Fruit fly (Drosophila melanogaster) whole organism, embryonic: Measurements from ENCODE around the gene Cyp4d1.

Experiments
- Bteb2 ChIP-seq: fragments of 200-800 bp; sonication (Bioruptor generic); optimal IDR thresholded peaks from 2 replicates; lab custom pipeline; 2016; ENCODE audit warnings: missing biosample characterization, missing genetic modification characterization
- CG1024 ChIP-seq: fragments of 200-800 bp; sonication (Bioruptor generic); IDR thresholded peaks from 2 replicates; pipeline ENCODE4 v1.3.6; 2022; ENCODE audit warnings: missing biosample characterization, missing genetic modification characterization
- CG11085 ChIP-seq: fragments of 200-800 bp; sonication (Bioruptor generic); IDR thresholded peaks from 2 replicates; pipeline ENCODE4 v1.3.6; 2022; ENCODE audit warnings: missing biosample characterization, missing genetic modification characterization
- CG12071 ChIP-seq: fragments of 200-800 bp; sonication (Bioruptor generic); optimal IDR thresholded peaks from 3 replicates; lab custom pipeline; 2018; ENCODE audit warnings: missing biosample characterization, mild to moderate bottlenecking, missing genetic modification characterization
- CG12155 ChIP-seq: fragments of 200-800 bp; sonication (Bioruptor generic); optimal IDR thresholded peaks from 3 replicates; lab custom pipeline; 2016; ENCODE audit warnings: missing biosample characterization, missing genetic modification characterization
- CG12219 ChIP-seq: fragments of 200-800 bp; sonication (Bioruptor generic); optimal IDR thresholded peaks from 3 replicates; lab custom pipeline; 2018; ENCODE audit warnings: missing biosample characterization, mild to moderate bottlenecking, missing genetic modification characterization
- CG13624 ChIP-seq: fragments of 200-800 bp; sonication (Bioruptor generic); optimal IDR thresholded peaks from 2 replicates; lab custom pipeline; 2016; ENCODE audit warnings: missing biosample characterization, missing genetic modification characterization
- CG15073 ChIP-seq: fragments of 200-800 bp; sonication (Bioruptor generic); optimal IDR thresholded peaks from 2 replicates; lab custom pipeline; 2016; ENCODE audit warnings: missing biosample characterization, missing genetic modification characterization
- CG16779 ChIP-seq: fragments of 200-800 bp; sonication (Bioruptor generic); IDR thresholded peaks from 2 replicates; pipeline ENCODE4 v1.3.6; 2022; ENCODE audit warnings: missing biosample characterization, missing genetic modification characterization
- CG16813 ChIP-seq: fragments of 200-800 bp; sonication (Bioruptor generic); IDR thresholded peaks from 3 replicates; pipeline ENCODE4 v1.3.6; 2022; ENCODE audit warnings: missing biosample characterization, missing genetic modification characterization; ENCODE audit not compliant: partially characterized antibody
- CG16815 ChIP-seq: fragments of 200-800 bp; sonication (Bioruptor generic); optimal IDR thresholded peaks from 3 replicates; lab custom pipeline; 2017; ENCODE audit warnings: missing biosample characterization, mild to moderate bottlenecking, missing genetic modification characterization
- CG16863 ChIP-seq: fragments of 200-800 bp; sonication (Bioruptor generic); optimal IDR thresholded peaks from 3 replicates; lab custom pipeline; 2016; ENCODE audit warnings: missing biosample characterization, missing genetic modification characterization
- CG18476 ChIP-seq: fragments of 200-800 bp; sonication (Bioruptor generic); optimal IDR thresholded peaks from 2 replicates; lab custom pipeline; 2016; ENCODE audit warnings: missing biosample characterization, mild to moderate bottlenecking, missing genetic modification characterization
- CG31224 ChIP-seq: fragments of 200-800 bp; sonication (Bioruptor generic); IDR thresholded peaks from 2 replicates; pipeline ENCODE4 v1.3.6; 2022; ENCODE audit warnings: missing biosample characterization, missing genetic modification characterization
- CG31365 ChIP-seq: fragments of 200-800 bp; sonication (Bioruptor generic); optimal IDR thresholded peaks from 2 replicates; lab custom pipeline; 2018; ENCODE audit warnings: missing biosample characterization, mild to moderate bottlenecking, missing genetic modification characterization
- CG3995 ChIP-seq: fragments of 200-800 bp; sonication (Bioruptor generic); optimal IDR thresholded peaks from 3 replicates; lab custom pipeline; 2016; ENCODE audit warnings: missing biosample characterization, missing genetic modification characterization
- CG4854 ChIP-seq: fragments of 200-800 bp; sonication (Bioruptor generic); optimal IDR thresholded peaks from 2 replicates; lab custom pipeline; 2016; ENCODE audit warnings: missing biosample characterization, missing genetic modification characterization, inconsistent platforms
- CG6791 ChIP-seq: fragments of 200-800 bp; sonication (Bioruptor generic); IDR thresholded peaks from 3 replicates; pipeline ENCODE4 v1.3.6; 2022; ENCODE audit warnings: missing biosample characterization, missing genetic modification characterization; ENCODE audit not compliant: partially characterized antibody
- CG7271 ChIP-seq: fragments of 200-800 bp; sonication (Bioruptor generic); optimal IDR thresholded peaks from 2 replicates; lab custom pipeline; 2018; ENCODE audit warnings: missing biosample characterization, mild to moderate bottlenecking, missing genetic modification characterization, moderate library complexity
- CG7928 ChIP-seq: fragments of 200-800 bp; sonication (Bioruptor generic); optimal IDR thresholded peaks from 2 replicates; lab custom pipeline; 2017; ENCODE audit warnings: missing biosample characterization, mild to moderate bottlenecking, missing genetic modification characterization
- CG8478 ChIP-seq: fragments of >200 bp; optimal IDR thresholded peaks from 2 replicates; lab custom pipeline; 2018
- CHES-1-like ChIP-seq: fragments of 200-800 bp; sonication (Bioruptor generic); optimal IDR thresholded peaks from 2 replicates; lab custom pipeline; 2016; ENCODE audit warnings: missing biosample characterization, missing genetic modification characterization
- Dad ChIP-seq: fragments of 200-800 bp; sonication (Bioruptor generic); optimal IDR thresholded peaks from 3 replicates; lab custom pipeline; 2016; ENCODE audit warnings: missing biosample characterization, missing genetic modification characterization
- Eip74EF ChIP-seq, 2 experiments: fragments of 200-800 bp in 1 of 2; fragments of >200 bp in 1 of 2; sonication (Bioruptor generic) in 1 of 2; optimal IDR thresholded peaks; 2 replicates each; lab custom pipeline; 2017 to 2019; ENCODE audit warnings: missing biosample characterization in 2 of 2, missing genetic modification characterization in 2 of 2, mild to moderate bottlenecking in 1 of 2, moderate library complexity in 1 of 2
- Fer1 ChIP-seq: fragments of 200-800 bp; sonication (Bioruptor generic); optimal IDR thresholded peaks from 2 replicates; lab custom pipeline; 2017; ENCODE audit warnings: missing biosample characterization, mild to moderate bottlenecking, missing genetic modification characterization
- Fer3 ChIP-seq: fragments of 200-800 bp; sonication (Bioruptor generic); optimal IDR thresholded peaks from 2 replicates; lab custom pipeline; 2018; ENCODE audit warnings: missing biosample characterization, mild to moderate bottlenecking, missing genetic modification characterization, moderate library complexity
- HHEX ChIP-seq: fragments of 200-800 bp; sonication (Bioruptor generic); optimal IDR thresholded peaks from 3 replicates; lab custom pipeline; 2017; ENCODE audit warnings: missing biosample characterization, mild to moderate bottlenecking, missing genetic modification characterization, missing genetic modification reagents
- Hsf ChIP-seq: fragments of 200-800 bp; sonication (Bioruptor generic); optimal IDR thresholded peaks from 3 replicates; lab custom pipeline; 2016; ENCODE audit warnings: missing biosample characterization, missing genetic modification characterization
- Mad ChIP-seq: fragments of 200-800 bp; sonication (Bioruptor generic); optimal IDR thresholded peaks from 2 replicates; lab custom pipeline; 2016; ENCODE audit warnings: missing biosample characterization, missing genetic modification characterization
- Myb ChIP-seq: fragments of 200-800 bp; sonication (Bioruptor generic); optimal IDR thresholded peaks from 2 replicates; lab custom pipeline; 2016; ENCODE audit warnings: missing biosample characterization, missing genetic modification characterization
- Sox100B ChIP-seq: fragments of 200-800 bp; sonication (Bioruptor generic); optimal IDR thresholded peaks from 3 replicates; lab custom pipeline; 2018; ENCODE audit warnings: missing biosample characterization, mild to moderate bottlenecking, missing genetic modification characterization
- Ssrp ChIP-seq: fragments of 200-800 bp; sonication (Bioruptor generic); optimal IDR thresholded peaks from 2 replicates; lab custom pipeline; 2018; ENCODE audit warnings: missing biosample characterization, mild to moderate bottlenecking, missing genetic modification characterization, moderate library complexity
- TFAM ChIP-seq: fragments of 200-800 bp; sonication (Bioruptor generic); optimal IDR thresholded peaks from 2 replicates; lab custom pipeline; 2017; ENCODE audit warnings: missing biosample characterization, missing genetic modification characterization, inconsistent platforms
- Usf ChIP-seq: fragments of 200-800 bp; sonication (Bioruptor generic); optimal IDR thresholded peaks from 2 replicates; lab custom pipeline; 2017; ENCODE audit warnings: missing genotype, missing biosample characterization, missing genetic modification characterization
- Xbp1 ChIP-seq: fragments of 200-800 bp; sonication (Bioruptor generic); optimal IDR thresholded peaks from 3 replicates; lab custom pipeline; 2016; ENCODE audit warnings: missing biosample characterization, mild to moderate bottlenecking, missing genetic modification characterization
- cg ChIP-seq: fragments of 200-800 bp; sonication (Bioruptor generic); optimal IDR thresholded peaks from 3 replicates; lab custom pipeline; 2019; ENCODE audit warnings: missing biosample characterization, mild to moderate bottlenecking, missing genetic modification characterization, moderate library complexity
- eyg ChIP-seq: fragments of 200-800 bp; sonication (Bioruptor generic); optimal IDR thresholded peaks from 3 replicates; lab custom pipeline; 2016; ENCODE audit warnings: missing biosample characterization, missing genetic modification characterization
- fd64A ChIP-seq: fragments of 200-800 bp; sonication (Bioruptor generic); optimal IDR thresholded peaks from 3 replicates; lab custom pipeline; 2018; ENCODE audit warnings: missing biosample characterization, mild to moderate bottlenecking, missing genetic modification characterization
- hkb ChIP-seq, 2 experiments: fragments of 200-800 bp in 1 of 2; fragments of >200 bp in 1 of 2; sonication (Bioruptor generic) in 1 of 2; IDR thresholded peaks in 1 of 2; optimal IDR thresholded peaks in 1 of 2; 2 replicates each; pipeline versions ENCODE4 v1.3.6 to Lab custom; 2017 to 2022; ENCODE audit warnings: missing biosample characterization in 1 of 2, missing genetic modification characterization in 1 of 2
- hth ChIP-seq: fragments of >200 bp; optimal IDR thresholded peaks from 2 replicates; lab custom pipeline; 2017; ENCODE audit warnings: inconsistent platforms
- lab ChIP-seq: fragments of 200-800 bp; sonication (Bioruptor generic); optimal IDR thresholded peaks from 3 replicates; lab custom pipeline; 2017; ENCODE audit warnings: missing biosample characterization, missing genetic modification characterization, mild to moderate bottlenecking, moderate library complexity, missing genetic modification reagents
- mam ChIP-seq: fragments of 200-800 bp; sonication (Bioruptor generic); optimal IDR thresholded peaks from 3 replicates; lab custom pipeline; 2016; ENCODE audit warnings: missing biosample characterization, missing genetic modification characterization
- nau ChIP-seq: fragments of 200-800 bp; sonication (Bioruptor generic); optimal IDR thresholded peaks from 3 replicates; lab custom pipeline; 2017; ENCODE audit warnings: missing biosample characterization, mild to moderate bottlenecking, missing genetic modification characterization, missing genetic modification reagents
- nerfin-2 ChIP-seq: fragments of 200-800 bp; sonication (Bioruptor generic); IDR thresholded peaks from 2 replicates; pipeline ENCODE4 v1.3.6; 2022; ENCODE audit warnings: missing biosample characterization, missing genetic modification characterization; ENCODE audit not compliant: partially characterized antibody
- nmo ChIP-seq: fragments of 200-800 bp; sonication (Bioruptor generic); optimal IDR thresholded peaks from 2 replicates; lab custom pipeline; 2018; ENCODE audit warnings: missing biosample characterization, mild to moderate bottlenecking, missing genetic modification characterization, moderate library complexity
- sd ChIP-seq: fragments of 200-800 bp; sonication (Bioruptor generic); optimal IDR thresholded peaks from 3 replicates; lab custom pipeline; 2018; ENCODE audit warnings: missing biosample characterization, mild to moderate bottlenecking, missing genetic modification characterization, moderate library complexity
- sob ChIP-seq: fragments of 200-800 bp; sonication (Bioruptor generic); IDR thresholded peaks from 2 replicates; pipeline ENCODE4 v1.3.6; 2022; ENCODE audit warnings: missing biosample characterization, missing genetic modification characterization
- ssp ChIP-seq: fragments of 200-800 bp; sonication (Bioruptor generic); IDR thresholded peaks from 2 replicates; pipeline ENCODE4 v1.3.6; 2022; ENCODE audit warnings: missing biosample characterization, missing genetic modification characterization
- stc ChIP-seq: fragments of 200-800 bp; sonication (Bioruptor generic); IDR thresholded peaks from 2 replicates; pipeline ENCODE4 v1.3.6; 2022; ENCODE audit warnings: missing biosample characterization, missing genetic modification characterization

Cyp4d1 gene

dm6 chrX:2136831-2137452 lies 25.0 kb downstream of the Cyp4d1 start (continued):
- TF ChIP-seq CG12071 (peak; percentile 100), TFAM (GFP tag; lab: Kevin White, UChicago) (peak; percentile 98), CHES-1-like (GFP tag; lab: Kevin White, UChicago) (peak; percentile 100), CG16813 (GFP tag; lab: Robert Waterston, UW) (0 out of 3 replicates have a peak, but pooled peaks have one; percentile 39), hth (lab: Kevin White, UChicago) (no peak), ssp (GFP tag; lab: Robert Waterston, UW) (peak; percentile 97), CG1024 (GFP tag; lab: Robert Waterston, UW) (peak; percentile 99), nau (GFP tag; lab: Kevin White, UChicago) (peak; percentile 99), Fer3 (peak; percentile 100), Sox100B (GFP tag; lab: Kevin White, UChicago) (peak; percentile 99), nmo (peak; percentile 100), Usf (GFP tag; lab: Kevin White, UChicago) (peak; percentile 100), Ssrp (tag; lab: Kevin White, UChicago) (peak; percentile 100), CG4854 (GFP tag; lab: Kevin White, UChicago) (peak; percentile 100), CG18476 (GFP tag; lab: Kevin White, UChicago) (peak; percentile 99), CG15073 (GFP tag; lab: Kevin White, UChicago) (peak; percentile 95), nerfin-2 (GFP tag; lab: Robert Waterston, UW) (no peak), Mad (GFP tag; lab: Kevin White, UChicago) (peak; percentile 100), CG31365 (tag; lab: Kevin White, UChicago) (peak; percentile 96), fd64A (GFP tag; lab: Kevin White, UChicago) (peak; percentile 100), CG13624 (GFP tag; lab: Kevin White, UChicago) (peak; percentile 100), Xbp1 (GFP tag; lab: Kevin White, UChicago) (peak; percentile 100), CG8478 (lab: Kevin White, UChicago) (peak; percentile 95), sd (tag; lab: Kevin White, UChicago) (peak; percentile 96), sob (peak; percentile 100), CG11085 (peak; percentile 100), eyg (peak; percentile 100), CG7271 (tag; lab: Kevin White, UChicago) (peak; percentile 100), CG12219 (peak; percentile 100), Dad (GFP tag; lab: Kevin White, UChicago) (peak; percentile 100), HHEX (GFP tag; lab: Kevin White, UChicago) (peak; percentile 100), Hsf (peak; percentile 100), Eip74EF (GFP tag; optimal IDR thresholded peaks at IDR 0.05; lab: Kevin White, UChicago) (peak in 1 of 2 experiments; percentile 99), CG12155 (GFP tag; lab: Kevin White, UChicago) (peak; percentile 99), hkb (optimal IDR thresholded peaks at IDR 0.05; lab: Kevin White, UChicago) (no peak), hkb (GFP tag; IDR thresholded peaks at IDR 0.05; lab: Robert Waterston, UW) (peak; percentile 100), stc (GFP tag; lab: Robert Waterston, UW) (peak; percentile 100), Fer1 (GFP tag; lab: Kevin White, UChicago) (peak; percentile 100), CG3995 (peak; percentile 90), lab (GFP tag; lab: Kevin White, UChicago) (peak; percentile 100), Bteb2 (GFP tag; lab: Kevin White, UChicago) (peak; percentile 99), mam (GFP tag; lab: Kevin White, UChicago) (peak; percentile 100), CG31224 (GFP tag; lab: Robert Waterston, UW) (peak; percentile 99), cg (GFP tag; lab: Kevin White, UChicago) (peak; percentile 93), Myb (GFP tag; lab: Kevin White, UChicago) (peak; percentile 97), CG16779 (GFP tag; lab: Robert Waterston, UW) (peak; percentile 100), CG7928 (GFP tag; lab: Kevin White, UChicago) (peak; percentile 89), CG16863 (peak; percentile 100), CG6791 (GFP tag; lab: Robert Waterston, UW) (peak; percentile 49; the same call in 1 of the 3 replicates), CG16815 (GFP tag; lab: Kevin White, UChicago) (peak; percentile 100)
